Worm (Caenorhabditis elegans): ENCODE results near the gene W02D7.8.
A peak's percentile ranks its signal among the peaks of the same experiment; 100 is the strongest.
"Not testable (repeated sequence)": the region's sequence is repeated elsewhere in the genome, so short reads cannot be mapped to it uniquely, and the experiment has no call there.

W02D7.8 gene

DNA sequence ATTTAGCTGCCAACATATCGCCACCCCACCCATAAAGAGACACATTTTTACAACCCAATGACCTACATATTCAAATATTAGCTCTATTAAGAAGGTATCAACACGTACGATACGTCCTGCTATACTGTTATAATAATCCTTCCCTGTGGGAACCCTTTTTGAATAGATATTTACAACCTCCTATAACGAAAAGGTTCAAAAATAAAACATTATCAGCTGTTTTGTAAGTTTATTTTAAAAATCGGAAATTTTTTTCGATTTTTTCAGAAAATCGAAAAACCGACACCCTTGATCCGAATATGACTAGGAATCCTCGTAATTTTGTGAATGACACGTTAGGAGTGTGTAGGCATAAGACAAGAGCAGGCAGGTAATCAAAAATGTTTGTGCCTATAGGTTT, 34.7 kb upstream of the W02D7.8 start, which contains the start of gene C08D8.7:
TSS of gene C08D8.7 (plus strand) at position 301 of the 400 bp plus-strand sequence.
- not testable (repeated sequence) for TF ChIP-seq tra-4 (tag; optimal IDR thresholded peaks at IDR 0.05); tbx-37 (GFP tag; conservative IDR thresholded peaks at IDR 0.05); ets-7 (tag; optimal IDR thresholded peaks at IDR 0.05)

DNA sequence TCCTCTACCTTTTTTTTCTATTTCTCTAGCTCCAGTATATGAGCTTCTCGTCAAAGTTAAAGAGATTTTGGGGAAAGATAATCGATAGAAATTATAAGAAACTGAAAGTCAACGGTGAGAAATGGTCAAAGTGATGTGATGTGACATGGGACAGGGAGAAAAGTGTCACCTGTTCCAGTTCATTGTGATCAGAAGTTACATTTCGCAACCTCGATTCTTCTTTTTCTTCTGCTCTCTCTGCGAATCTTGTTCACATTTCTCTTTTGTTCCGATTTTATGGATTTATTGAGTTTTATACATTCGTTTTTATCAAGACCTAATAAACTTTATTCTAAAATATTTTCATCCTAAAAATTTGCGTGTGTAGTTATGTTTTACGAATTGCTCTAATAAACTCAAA, 29.4 kb upstream of the W02D7.8 start:
- TF ChIP-seq hnd-1 (tag; optimal IDR thresholded peaks at IDR 0.05) (no peak), B0310.2 (tag; optimal IDR thresholded peaks at IDR 0.05) (no peak)

ce11 chrV:8334360-8334759, 28.1 kb upstream of the W02D7.8 start, which contains the start of gene tmd-2:
Gene tmd-2, plus strand, starts transcription at chrV:8334660.
- TF ChIP-seq pes-1 (GFP tag; IDR thresholded peaks at IDR 0.05) (no peak), ama-1 (optimal IDR thresholded peaks at IDR 0.05) (no peak)

ce11 chrV:8329390-8329789, 23.1 kb upstream of the W02D7.8 start:
- TF ChIP-seq scrt-1 (GFP tag; IDR thresholded peaks at IDR 0.05): 0 out of 2 replicates have a peak, but pooled peaks have one; percentile 47

DNA sequence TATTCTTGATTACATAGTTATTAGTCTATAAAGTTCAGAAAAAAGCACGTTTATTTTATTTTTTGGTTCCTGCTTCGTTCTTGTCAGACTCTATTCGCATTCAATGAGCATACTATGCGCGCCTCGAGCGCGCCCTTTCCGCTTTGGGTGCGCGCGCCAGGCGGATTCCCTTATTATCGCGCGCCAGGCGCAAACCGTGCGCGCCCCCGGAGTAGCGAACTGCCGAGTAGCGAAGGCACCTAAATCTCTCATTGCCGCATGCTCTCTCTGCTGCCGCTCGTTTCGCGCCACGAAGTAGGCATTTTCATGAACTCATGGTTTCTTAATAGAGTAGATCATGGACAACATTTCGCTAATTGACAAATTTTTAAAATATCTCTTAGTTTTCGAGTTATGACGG, 20.8 kb upstream of the W02D7.8 start:
- TF ChIP-seq hmbx-1 (tag; optimal IDR thresholded peaks at IDR 0.05) (no peak), ceh-36 (tag; optimal IDR thresholded peaks at IDR 0.05) (no peak), tra-4 (tag; optimal IDR thresholded peaks at IDR 0.05) (no peak), hnd-1 (tag; optimal IDR thresholded peaks at IDR 0.05) (no peak), B0310.2 (tag; optimal IDR thresholded peaks at IDR 0.05) (no peak), F13C5.2 (tag; optimal IDR thresholded peaks at IDR 0.05) (no peak), pes-1 (GFP tag; IDR thresholded peaks at IDR 0.05) (no peak), sea-1 (GFP tag; conservative IDR thresholded peaks at IDR 0.05) (no peak), flt-1 (GFP tag; IDR thresholded peaks at IDR 0.05) (no peak), aly-1 (tag; optimal IDR thresholded peaks at IDR 0.05) (no peak), tbx-11 (GFP tag; IDR thresholded peaks at IDR 0.05) (no peak)

- TF ChIP-seq ceh-36 (tag; optimal IDR thresholded peaks at IDR 0.05) (no peak), sea-1 (GFP tag; conservative IDR thresholded peaks at IDR 0.05) (no peak), ama-1 (optimal IDR thresholded peaks at IDR 0.05) (no peak), F13C5.2 (tag; optimal IDR thresholded peaks at IDR 0.05) (no peak), tra-4 (tag; optimal IDR thresholded peaks at IDR 0.05) (no peak), hnd-1 (tag; optimal IDR thresholded peaks at IDR 0.05) (no peak), flt-1 (GFP tag; IDR thresholded peaks at IDR 0.05) (no peak), tbx-37 (GFP tag; conservative IDR thresholded peaks at IDR 0.05) (no peak), ceh-13 (GFP tag; optimal IDR thresholded peaks at IDR 0.05) (no peak), hmbx-1 (tag; optimal IDR thresholded peaks at IDR 0.05) (no peak), tbx-11 (GFP tag; IDR thresholded peaks at IDR 0.05) (no peak), ets-7 (tag; optimal IDR thresholded peaks at IDR 0.05) (no peak), scrt-1 (GFP tag; IDR thresholded peaks at IDR 0.05) (no peak)
These were observed 19.6 kb upstream of the W02D7.8 start for ce11 chrV:8325906-8326305.

ce11 chrV:8323545-8323944, 17.3 kb upstream of the W02D7.8 start:
- no peak for TF ChIP-seq tbx-37 (GFP tag; conservative IDR thresholded peaks at IDR 0.05)
- no peak for TF ChIP-seq hmbx-1 (tag; optimal IDR thresholded peaks at IDR 0.05)
- TF ChIP-seq F13C5.2 (tag; optimal IDR thresholded peaks at IDR 0.05): no peak
- no peak for TF ChIP-seq flt-1 (GFP tag; IDR thresholded peaks at IDR 0.05)
- TF ChIP-seq aly-1 (tag; optimal IDR thresholded peaks at IDR 0.05): no peak
- no peak for TF ChIP-seq B0310.2 (tag; optimal IDR thresholded peaks at IDR 0.05)
- no peak for TF ChIP-seq sea-1 (GFP tag; conservative IDR thresholded peaks at IDR 0.05)
- no peak for TF ChIP-seq scrt-1 (GFP tag; IDR thresholded peaks at IDR 0.05)
- TF ChIP-seq pes-1 (GFP tag; IDR thresholded peaks at IDR 0.05): no peak
- TF ChIP-seq tbx-11 (GFP tag; IDR thresholded peaks at IDR 0.05): no peak
- TF ChIP-seq ama-1 (optimal IDR thresholded peaks at IDR 0.05): no peak
- TF ChIP-seq ets-7 (tag; optimal IDR thresholded peaks at IDR 0.05): no peak
- no peak for TF ChIP-seq ceh-13 (GFP tag; optimal IDR thresholded peaks at IDR 0.05)
- TF ChIP-seq hmg-4 (GFP tag; optimal IDR thresholded peaks at IDR 0.05): no peak
- TF ChIP-seq tra-4 (tag; optimal IDR thresholded peaks at IDR 0.05): no peak
- TF ChIP-seq hnd-1 (tag; optimal IDR thresholded peaks at IDR 0.05): no peak
- TF ChIP-seq ceh-36 (tag; optimal IDR thresholded peaks at IDR 0.05): no peak

DNA sequence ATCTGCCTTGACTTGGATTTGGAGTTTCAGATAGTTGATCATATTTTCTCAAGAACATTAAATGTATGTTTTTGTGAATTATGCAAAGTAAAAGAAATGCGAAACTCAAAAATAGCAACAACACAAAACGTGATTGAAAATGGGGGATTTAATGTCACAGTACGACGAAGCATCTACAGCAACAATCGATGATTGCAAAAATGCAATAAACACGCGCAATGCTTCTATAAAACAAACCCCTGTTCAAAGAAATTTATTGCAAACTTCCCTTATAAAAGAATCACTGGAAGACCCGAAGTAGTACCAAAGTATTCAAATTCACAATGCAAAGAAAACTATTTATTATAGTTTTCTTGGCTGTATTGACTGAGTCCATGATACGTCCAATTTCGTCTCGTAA, 11.9 kb upstream of the W02D7.8 start, which contains the start of gene clec-219:
TSS of gene clec-219 (plus strand) at position 301 of the 400 bp plus-strand sequence.
- no peak for TF ChIP-seq scrt-1 (GFP tag; IDR thresholded peaks at IDR 0.05)
- no peak for TF ChIP-seq hmbx-1 (tag; optimal IDR thresholded peaks at IDR 0.05)
- no peak for TF ChIP-seq pes-1 (GFP tag; IDR thresholded peaks at IDR 0.05)
- TF ChIP-seq ceh-13 (GFP tag; optimal IDR thresholded peaks at IDR 0.05): no peak
- no peak for TF ChIP-seq F13C5.2 (tag; optimal IDR thresholded peaks at IDR 0.05)
- no peak for TF ChIP-seq sea-1 (GFP tag; conservative IDR thresholded peaks at IDR 0.05)
- no peak for TF ChIP-seq tbx-11 (GFP tag; IDR thresholded peaks at IDR 0.05)
- TF ChIP-seq aly-1 (tag; optimal IDR thresholded peaks at IDR 0.05): no peak

ce11 chrV:8311210-8311609, 4.9 kb upstream of the W02D7.8 start, which contains the start of gene W02D7.12:
Gene W02D7.12, plus strand, starts transcription at chrV:8311510.
- TF ChIP-seq ama-1 (optimal IDR thresholded peaks at IDR 0.05) (no peak), aly-1 (tag; optimal IDR thresholded peaks at IDR 0.05) (no peak), tbx-11 (GFP tag; IDR thresholded peaks at IDR 0.05) (no peak), sea-1 (GFP tag; conservative IDR thresholded peaks at IDR 0.05) (no peak), pes-1 (GFP tag; IDR thresholded peaks at IDR 0.05) (no peak), ceh-36 (tag; optimal IDR thresholded peaks at IDR 0.05) (no peak), hmg-4 (GFP tag; optimal IDR thresholded peaks at IDR 0.05) (no peak), ets-7 (tag; optimal IDR thresholded peaks at IDR 0.05) (no peak), scrt-1 (GFP tag; IDR thresholded peaks at IDR 0.05) (no peak), tra-4 (tag; optimal IDR thresholded peaks at IDR 0.05) (no peak), tbx-37 (GFP tag; conservative IDR thresholded peaks at IDR 0.05) (no peak)

All from whole organism, early embryonic.